Fruit fly (Drosophila melanogaster) whole organism, embryonic: ENCODE results near the gene CG42810.
"Not testable (repeated sequence)": the region's sequence is repeated elsewhere in the genome, so short reads cannot be mapped to it uniquely, and the experiment has no call there.

Source experiments
- CG10267 ChIP-seq: fragments of 200-800 bp; sonication (Bioruptor generic); optimal IDR thresholded peaks from 2 replicates; lab custom pipeline; 2018; ENCODE audit warnings: missing biosample characterization, mild to moderate bottlenecking, missing genetic modification characterization, moderate library complexity
- CG10543 ChIP-seq: fragments of 200-800 bp; sonication (Bioruptor generic); optimal IDR thresholded peaks from 3 replicates; lab custom pipeline; 2017; ENCODE audit warnings: missing biosample characterization, mild to moderate bottlenecking, missing genetic modification characterization, moderate library complexity
- CG11398 ChIP-seq: fragments of 200-800 bp; sonication (Bioruptor generic); optimal IDR thresholded peaks from 2 replicates; lab custom pipeline; 2016; ENCODE audit warnings: missing biosample characterization, missing genetic modification characterization
- CG12744 ChIP-seq: fragments of 200-800 bp; sonication (Bioruptor generic); optimal IDR thresholded peaks from 2 replicates; lab custom pipeline; 2016; ENCODE audit warnings: missing biosample characterization, missing genetic modification characterization
- CG13123 ChIP-seq: fragments of 200-800 bp; sonication (Bioruptor generic); optimal IDR thresholded peaks from 2 replicates; lab custom pipeline; 2016; ENCODE audit warnings: missing biosample characterization, missing genetic modification characterization
- CG13894 ChIP-seq: fragments of 200-800 bp; sonication (Bioruptor generic); optimal IDR thresholded peaks from 3 replicates; lab custom pipeline; 2018; ENCODE audit warnings: missing biosample characterization, mild to moderate bottlenecking, missing genetic modification characterization, moderate library complexity
- CG1603 ChIP-seq: fragments of 200-800 bp; sonication (Bioruptor generic); optimal IDR thresholded peaks from 2 replicates; lab custom pipeline; 2019; ENCODE audit warnings: missing biosample characterization, mild to moderate bottlenecking, missing genetic modification characterization, moderate library complexity
- CG17829 ChIP-seq: fragments of 200-800 bp; optimal IDR thresholded peaks from 2 replicates; lab custom pipeline; 2019; ENCODE audit warnings: missing biosample characterization, mild to moderate bottlenecking, missing genetic modification characterization, moderate library complexity
- CG18764 ChIP-seq: fragments of 200-800 bp; sonication (Bioruptor generic); optimal IDR thresholded peaks from 3 replicates; lab custom pipeline; 2016; ENCODE audit warnings: missing biosample characterization, missing genetic modification characterization
- CG2202 ChIP-seq: fragments of 200-800 bp; sonication (Bioruptor generic); optimal IDR thresholded peaks from 2 replicates; lab custom pipeline; 2018; ENCODE audit warnings: missing biosample characterization, mild to moderate bottlenecking, missing genetic modification characterization
- CG30431 ChIP-seq: fragments of 200-800 bp; sonication (Bioruptor generic); optimal IDR thresholded peaks from 2 replicates; lab custom pipeline; 2017; ENCODE audit warnings: missing biosample characterization, missing genetic modification characterization
- CG31388 ChIP-seq: fragments of 200-800 bp; sonication (Bioruptor generic); optimal IDR thresholded peaks from 2 replicates; lab custom pipeline; 2016; ENCODE audit warnings: missing biosample characterization, missing genetic modification characterization
- CG3847 ChIP-seq: fragments of 200-800 bp; sonication (Bioruptor generic); IDR thresholded peaks from 2 replicates; pipeline ENCODE4 v1.3.6; 2022; ENCODE audit warnings: missing biosample characterization, missing genetic modification characterization
- CG4820 ChIP-seq: fragments of 200-800 bp; sonication (Bioruptor generic); optimal IDR thresholded peaks from 3 replicates; lab custom pipeline; 2016; ENCODE audit warnings: missing biosample characterization, missing genetic modification characterization
- CG5180 ChIP-seq: fragments of 200-800 bp; sonication (Bioruptor generic); optimal IDR thresholded peaks from 3 replicates; lab custom pipeline; 2017; ENCODE audit warnings: missing biosample characterization, missing genetic modification characterization, mild to moderate bottlenecking, moderate library complexity, missing genetic modification reagents
- CG6689 ChIP-seq: fragments of 200-800 bp; sonication (Bioruptor generic); IDR thresholded peaks from 2 replicates; pipeline ENCODE4 v1.3.6; 2022; ENCODE audit warnings: missing biosample characterization, missing genetic modification characterization
- CG7372 ChIP-seq: fragments of 200-800 bp; sonication (Bioruptor generic); IDR thresholded peaks from 2 replicates; pipeline ENCODE4 v1.3.6; 2022; ENCODE audit warnings: missing biosample characterization, missing genetic modification characterization
- CG8944 ChIP-seq: fragments of 200-800 bp; sonication (Bioruptor generic); optimal IDR thresholded peaks from 3 replicates; lab custom pipeline; 2016; ENCODE audit warnings: missing biosample characterization, missing genetic modification characterization
- CHES-1-like ChIP-seq: fragments of 200-800 bp; sonication (Bioruptor generic); optimal IDR thresholded peaks from 2 replicates; lab custom pipeline; 2016; ENCODE audit warnings: missing biosample characterization, missing genetic modification characterization
- Dad ChIP-seq: fragments of 200-800 bp; sonication (Bioruptor generic); optimal IDR thresholded peaks from 3 replicates; lab custom pipeline; 2016; ENCODE audit warnings: missing biosample characterization, missing genetic modification characterization
- Deaf1 ChIP-seq: fragments of 200-800 bp; optimal IDR thresholded peaks from 3 replicates; lab custom pipeline; 2019; ENCODE audit warnings: missing biosample characterization, mild to moderate bottlenecking, missing genetic modification characterization, moderate library complexity
- Doc2 ChIP-seq: fragments of 200-800 bp; sonication (Bioruptor generic); IDR thresholded peaks from 2 replicates; pipeline ENCODE4 v1.3.6; 2022; ENCODE audit warnings: missing biosample characterization, missing genetic modification characterization
- ERR ChIP-seq: fragments of 200-800 bp; sonication (Bioruptor generic); optimal IDR thresholded peaks from 2 replicates; lab custom pipeline; 2016; ENCODE audit warnings: missing biosample characterization, missing genetic modification characterization
- Ets97D ChIP-seq: fragments of 200-800 bp; sonication (Bioruptor generic); optimal IDR thresholded peaks from 3 replicates; lab custom pipeline; 2016; ENCODE audit warnings: missing biosample characterization, missing genetic modification characterization
- Fer3 ChIP-seq: fragments of 200-800 bp; sonication (Bioruptor generic); optimal IDR thresholded peaks from 2 replicates; lab custom pipeline; 2018; ENCODE audit warnings: missing biosample characterization, mild to moderate bottlenecking, missing genetic modification characterization, moderate library complexity
- HmgD ChIP-seq: fragments of 200-800 bp; sonication (Bioruptor generic); optimal IDR thresholded peaks from 3 replicates; lab custom pipeline; 2016; ENCODE audit warnings: missing biosample characterization, missing genetic modification characterization
- Hr39 ChIP-seq: fragments of >200 bp; optimal IDR thresholded peaks from 2 replicates; lab custom pipeline; 2017
- Hsf ChIP-seq: fragments of 200-800 bp; sonication (Bioruptor generic); optimal IDR thresholded peaks from 3 replicates; lab custom pipeline; 2016; ENCODE audit warnings: missing biosample characterization, missing genetic modification characterization
- Med ChIP-seq: fragments of 200-800 bp; sonication (Bioruptor generic); peaks from one replicate; lab custom pipeline; 2016; ENCODE audit warnings: missing biosample characterization, missing genetic modification characterization, mild to moderate bottlenecking, inconsistent platforms, moderate library complexity
- NC2α ChIP-seq: fragments of 200-800 bp; sonication (Bioruptor generic); optimal IDR thresholded peaks from 2 replicates; lab custom pipeline; 2016; ENCODE audit warnings: missing biosample characterization, missing genetic modification characterization
- Neu2 ChIP-seq: fragments of 200-800 bp; sonication (Bioruptor generic); optimal IDR thresholded peaks from 3 replicates; lab custom pipeline; 2016; ENCODE audit warnings: missing biosample characterization, missing genetic modification characterization, borderline replicate concordance
- Nf-YB ChIP-seq: fragments of 200-800 bp; sonication (Bioruptor generic); optimal IDR thresholded peaks from 3 replicates; lab custom pipeline; 2019; ENCODE audit warnings: missing biosample characterization, mild to moderate bottlenecking, missing genetic modification characterization, moderate library complexity
- Trl ChIP-seq, 3 experiments: fragments of >200 bp in 2 of 3; fragments of 200-800 bp in 1 of 3; sonication (Bioruptor generic) in 1 of 3; optimal IDR thresholded peaks; 2 replicates in 1 of 3; 3 replicates in 2 of 3; lab custom pipeline; 2016 to 2017; ENCODE audit warnings: missing biosample characterization in 1 of 3, missing genetic modification characterization in 1 of 3
- abd-A ChIP-seq: fragments of 200-800 bp; sonication (Bioruptor generic); optimal IDR thresholded peaks from 3 replicates; lab custom pipeline; 2019; ENCODE audit warnings: missing biosample characterization, mild to moderate bottlenecking, missing genetic modification characterization, moderate library complexity
- al ChIP-seq: fragments of 200-800 bp; sonication (Bioruptor generic); IDR thresholded peaks from 2 replicates; pipeline ENCODE4 v1.3.6; 2022; ENCODE audit warnings: missing biosample characterization, missing genetic modification characterization
- chn ChIP-seq: fragments of 200-800 bp; sonication (Bioruptor generic); optimal IDR thresholded peaks from 2 replicates; lab custom pipeline; 2016; ENCODE audit warnings: missing biosample characterization, missing genetic modification characterization
- dysf ChIP-seq: fragments of 200-800 bp; sonication (Bioruptor generic); IDR thresholded peaks from 3 replicates; pipeline ENCODE4 v1.3.6; 2022; ENCODE audit warnings: missing biosample characterization, missing genetic modification characterization
- mirr ChIP-seq: fragments of 200-800 bp; sonication (Bioruptor generic); optimal IDR thresholded peaks from 3 replicates; lab custom pipeline; 2018; ENCODE audit warnings: missing biosample characterization, mild to moderate bottlenecking, missing genetic modification characterization
- nerfin-2 ChIP-seq: fragments of 200-800 bp; sonication (Bioruptor generic); IDR thresholded peaks from 2 replicates; pipeline ENCODE4 v1.3.6; 2022; ENCODE audit warnings: missing biosample characterization, missing genetic modification characterization; ENCODE audit not compliant: partially characterized antibody
- prd ChIP-seq, 3 experiments: fragments of >200 bp in 2 of 3; fragments of 200-800 bp in 1 of 3; sonication (Bioruptor generic) in 1 of 3; optimal IDR thresholded peaks in 2 of 3; IDR thresholded peaks in 1 of 3; 2 replicates in 2 of 3; 3 replicates in 1 of 3; pipeline versions ENCODE4 v1.3.6 to Lab custom; 2017 to 2022; ENCODE audit warnings: missing biosample characterization in 1 of 3, missing genetic modification characterization in 1 of 3
- repo ChIP-seq: fragments of 200-800 bp; sonication (Bioruptor generic); optimal IDR thresholded peaks from 2 replicates; lab custom pipeline; 2016; ENCODE audit warnings: missing biosample characterization, missing genetic modification characterization
- row ChIP-seq: fragments of 200-800 bp; sonication (Bioruptor generic); IDR thresholded peaks from 3 replicates; pipeline ENCODE4 v1.3.6; 2022; ENCODE audit warnings: missing biosample characterization, missing genetic modification characterization
- seq ChIP-seq: fragments of 200-800 bp; sonication (Bioruptor generic); IDR thresholded peaks from 2 replicates; pipeline ENCODE4 v1.3.6; 2022; ENCODE audit warnings: missing biosample characterization, missing genetic modification characterization
- slbo ChIP-seq: fragments of 200-800 bp; sonication (Bioruptor generic); IDR thresholded peaks from 2 replicates; pipeline ENCODE4 v1.3.6; 2022; ENCODE audit warnings: missing biosample characterization, missing genetic modification characterization
- so ChIP-seq: fragments of 200-800 bp; sonication (Bioruptor generic); IDR thresholded peaks from 3 replicates; pipeline ENCODE4 v1.3.6; 2022; ENCODE audit warnings: missing biosample characterization, missing genetic modification characterization
- stc ChIP-seq: fragments of 200-800 bp; sonication (Bioruptor generic); IDR thresholded peaks from 2 replicates; pipeline ENCODE4 v1.3.6; 2022; ENCODE audit warnings: missing biosample characterization, missing genetic modification characterization
- wek ChIP-seq: fragments of 200-800 bp; sonication (Bioruptor generic); optimal IDR thresholded peaks from 3 replicates; lab custom pipeline; 2018; ENCODE audit warnings: missing biosample characterization, mild to moderate bottlenecking, missing genetic modification characterization, moderate library complexity

The CG42810 gene

dm6 chr2L:13445249-13445846, 14.1 kb upstream of the CG42810 start, which contains the start of gene Hacd2 (continued):
- peak; percentile 53 for TF ChIP-seq ERR (GFP tag; lab: Kevin White, UChicago)
- no peak for TF ChIP-seq CG11398
- TF ChIP-seq Doc2 (GFP tag; lab: Robert Waterston, UW): no peak
- TF ChIP-seq chn (GFP tag; lab: Kevin White, UChicago): peak; percentile 27
- peak; percentile 26 for TF ChIP-seq CG12744
- no peak for TF ChIP-seq Trl (optimal IDR thresholded peaks at IDR 0.05; lab: Kevin White, UChicago)
- TF ChIP-seq Trl (GFP tag; optimal IDR thresholded peaks at IDR 0.05; lab: Kevin White, UChicago): peak; percentile 49
- TF ChIP-seq nerfin-2: no peak
- TF ChIP-seq row (GFP tag; lab: Robert Waterston, UW): 0 out of 3 replicates have a peak, but pooled peaks have one; percentile 13
- no peak for TF ChIP-seq prd (optimal IDR thresholded peaks at IDR 0.05; lab: Kevin White, UChicago)
- TF ChIP-seq prd (GFP tag; IDR thresholded peaks at IDR 0.05; lab: Robert Waterston, UW): no peak
- no peak for TF ChIP-seq CG30431 (GFP tag; lab: Kevin White, UChicago)
- TF ChIP-seq CG13894: no peak
- TF ChIP-seq al (GFP tag; lab: Robert Waterston, UW): peak; percentile 14; the same call in 1 of the 2 replicates

DNA sequence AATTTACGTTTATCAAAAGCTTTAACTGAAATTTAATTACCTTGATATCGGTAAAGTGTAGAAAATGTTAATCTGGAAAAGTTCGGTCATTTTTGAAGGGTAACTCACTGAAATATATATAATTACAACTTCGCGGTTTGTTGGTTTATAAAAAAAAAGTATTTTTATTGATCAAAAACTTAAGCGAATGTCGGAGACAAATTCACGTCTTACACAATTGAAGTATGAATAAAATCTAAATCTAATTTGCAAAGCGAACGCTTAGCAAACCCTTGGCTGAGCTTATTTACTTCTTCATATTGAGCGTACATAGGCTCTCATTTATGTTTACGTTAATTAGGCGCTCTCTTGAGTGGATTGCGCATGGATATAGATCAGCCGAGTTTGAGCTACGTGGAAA, 10.1 kb upstream of the CG42810 start, which contains the start of gene Hsp60D:
TSS of gene Hsp60D (minus strand) at position 101 of the 400 bp plus-strand sequence.
- not testable (repeated sequence) for TF ChIP-seq dysf (GFP tag; lab: Robert Waterston, UW); HmgD (GFP tag; lab: Kevin White, UChicago); CG10267 (tag; lab: Kevin White, UChicago)
- TF ChIP-seq, all 482 proteins: peak for 0; not testable (repeated sequence) for 482

- TF ChIP-seq Hsf (GFP tag; lab: Kevin White, UChicago) (no peak), mirr (GFP tag; lab: Kevin White, UChicago) (peak; percentile 41), abd-A (tag; lab: Kevin White, UChicago) (peak; percentile 92), Neu2 (GFP tag; lab: Kevin White, UChicago) (no peak), Hr39 (no peak), CG4820 (no peak), Med (GFP tag; lab: Kevin White, UChicago) (peak; percentile 63), seq (no peak), CHES-1-like (GFP tag; lab: Kevin White, UChicago) (no peak), repo (GFP tag; lab: Kevin White, UChicago) (no peak), CG17829 (tag; lab: Kevin White, UChicago) (no peak), CG31388 (GFP tag; lab: Kevin White, UChicago) (no peak), CG2202 (tag; lab: Kevin White, UChicago) (no peak), CG8944 (GFP tag; lab: Kevin White, UChicago) (no peak), CG6689 (no peak), CG7372 (GFP tag; lab: Robert Waterston, UW) (no peak), slbo (GFP tag; lab: Robert Waterston, UW) (no peak), Fer3 (tag; lab: Kevin White, UChicago) (no peak), CG18764 (GFP tag; lab: Kevin White, UChicago) (no peak), stc (GFP tag; lab: Robert Waterston, UW) (no peak), Ets97D (GFP tag; lab: Kevin White, UChicago) (peak; percentile 39), CG1603 (tag; lab: Kevin White, UChicago) (no peak), CG5180 (GFP tag; lab: Kevin White, UChicago) (no peak), CG3847 (GFP tag; lab: Robert Waterston, UW) (no peak), CG10543 (GFP tag; lab: Kevin White, UChicago) (peak; percentile 45), Deaf1 (tag; lab: Kevin White, UChicago) (peak; percentile 43), NC2α (GFP tag; lab: Kevin White, UChicago) (no peak), wek (GFP tag; lab: Kevin White, UChicago) (no peak), so (GFP tag; lab: Robert Waterston, UW) (no peak), Nf-YB (GFP tag; lab: Kevin White, UChicago) (no peak), CG13123 (GFP tag; lab: Kevin White, UChicago) (no peak), Dad (no peak)
Observed at dm6 chr2L:13457037-13457547, 2.4 kb upstream of the CG42810 start, which contains the start of gene CG42809. TSS of gene CG42809 (plus strand) at chr2L:13457497.
